Worm (Caenorhabditis elegans) whole organism, L4 larva: ENCODE measurements around the gene ell-1.
"Not testable (repeated sequence)": the region's sequence is repeated elsewhere in the genome, so short reads cannot be mapped to it uniquely, and the experiment has no call there.

Experiments used
- ces-1 ChIP-seq: fragments of 150-350 bp; sonication (generic microtip); optimal IDR thresholded peaks from 4 replicates; lab custom pipeline; 2014; ENCODE audit warnings: missing biosample characterization, missing genetic modification reagents, missing genetic modification characterization
- lin-1 ChIP-seq: fragments of 200-800 bp; sonication (Bioruptor generic); IDR thresholded peaks from 2 replicates; pipeline ENCODE4 v1.3.6; 2022; ENCODE audit warnings: missing genetic modification reagents, missing genetic modification characterization, missing compliant biosample characterization
- nhr-76 ChIP-seq: fragments of 150-350 bp; optimal IDR thresholded peaks from 2 replicates; lab custom pipeline; 2014; ENCODE audit warnings: missing biosample characterization, missing genetic modification characterization
- pqm-1 ChIP-seq: sonication (generic microtip); optimal IDR thresholded peaks from 2 replicates; lab custom pipeline; 2017; ENCODE audit warnings: missing biosample characterization, missing genetic modification characterization
- unc-130 ChIP-seq: sonication (generic microtip); optimal IDR thresholded peaks from 2 replicates; lab custom pipeline; 2016; ENCODE audit warnings: missing genetic modification reagents, missing genetic modification characterization, missing compliant biosample characterization

ce11 chrIV:4388854-4389253 is 5.4 kb upstream of the ell-1 start:
- not testable (repeated sequence) for TF ChIP-seq nhr-76; lin-1 (GFP tag; lab: Robert Waterston, UW); ces-1; pqm-1 (tag; lab: Kevin White, UChicago)
- peak; percentile 19 for TF ChIP-seq unc-130 (GFP tag; lab: Kevin White, UChicago)
